Worm (Caenorhabditis elegans) whole organism, L4 larva: ENCODE results near the gene nas-4.

Experiments used
- D1046.2 ChIP-seq: fragments of 200-800 bp; sonication (Bioruptor generic); IDR thresholded peaks from 2 replicates; pipeline ENCODE4 v1.3.6; 2022; ENCODE audit warnings: missing genetic modification characterization, missing compliant biosample characterization
- F49E8.2 ChIP-seq: sonication (generic microtip); optimal IDR thresholded peaks from 2 replicates; lab custom pipeline; 2016; ENCODE audit warnings: missing compliant biosample characterization, mild to moderate bottlenecking, missing genetic modification characterization, borderline replicate concordance
- R02D3.7 ChIP-seq: fragments of 150-350 bp; sonication (generic microtip); optimal IDR thresholded peaks from 3 replicates; lab custom pipeline; 2014; ENCODE audit warnings: missing biosample characterization, missing genetic modification characterization
- T26A8.4 ChIP-seq: fragments of 200-800 bp; sonication (Bioruptor generic); IDR thresholded peaks from 2 replicates; pipeline ENCODE4 v1.3.6; 2022; ENCODE audit warnings: missing genetic modification characterization, missing compliant biosample characterization
- Y105C5A.15 ChIP-seq: fragments of 200-800 bp; sonication (Bioruptor generic); IDR thresholded peaks from 2 replicates; pipeline ENCODE4 v1.3.6; 2022; ENCODE audit warnings: missing genetic modification characterization, missing compliant biosample characterization
- Y48G9A.11 ChIP-seq: fragments of 200-800 bp; sonication (Bioruptor generic); IDR thresholded peaks from 2 replicates; pipeline ENCODE4 v1.3.6; 2022; ENCODE audit warnings: missing genetic modification reagents, missing genetic modification characterization, missing compliant biosample characterization
- aha-1 ChIP-seq: fragments of 150-350 bp; peaks from one replicate; lab custom pipeline; 2014; ENCODE audit warnings: missing biosample characterization, missing genetic modification characterization
- aly-2 ChIP-seq: sonication (generic microtip); optimal IDR thresholded peaks from 2 replicates; lab custom pipeline; 2018; ENCODE audit warnings: missing biosample characterization, missing genetic modification characterization
- ama-1 ChIP-seq: fragments of 150-350 bp; optimal IDR thresholded peaks from 2 replicates; lab custom pipeline; 2014; ENCODE audit warnings: inconsistent platforms, mixed read lengths
- attf-4 ChIP-seq: sonication (generic microtip); optimal IDR thresholded peaks from 3 replicates; lab custom pipeline; 2017; ENCODE audit warnings: missing biosample characterization, missing genetic modification characterization
- ces-1 ChIP-seq: fragments of 150-350 bp; sonication (generic microtip); optimal IDR thresholded peaks from 4 replicates; lab custom pipeline; 2014; ENCODE audit warnings: missing biosample characterization, missing genetic modification reagents, missing genetic modification characterization
- daf-12 ChIP-seq: fragments of 150-350 bp; optimal IDR thresholded peaks from 2 replicates; lab custom pipeline; 2014; ENCODE audit warnings: missing biosample characterization, missing genetic modification reagents, missing genetic modification characterization
- daf-16 ChIP-seq, 3 experiments: sonication (generic microtip); optimal IDR thresholded peaks; 2 replicates each; lab custom pipeline; 2016 to 2017; ENCODE audit warnings: missing genetic modification characterization in 3 of 3, missing genetic modification reagents in 3 of 3, mild to moderate bottlenecking in 2 of 3, missing compliant biosample characterization in 2 of 3, missing biosample characterization in 1 of 3, moderate library complexity in 1 of 3
- dmd-6 ChIP-seq: fragments of 200-800 bp; sonication (Bioruptor generic); IDR thresholded peaks from 2 replicates; pipeline ENCODE4 v1.3.6; 2022; ENCODE audit warnings: missing genetic modification reagents, missing genetic modification characterization, missing compliant biosample characterization
- dpl-1 ChIP-seq: fragments of 150-350 bp; optimal IDR thresholded peaks from 2 replicates; lab custom pipeline; 2014; ENCODE audit warnings: missing biosample characterization, missing genetic modification reagents, missing genetic modification characterization
- duxl-1 ChIP-seq: sonication (generic microtip); optimal IDR thresholded peaks from 2 replicates; lab custom pipeline; 2016; ENCODE audit warnings: mild to moderate bottlenecking, missing genetic modification characterization, moderate library complexity, missing compliant biosample characterization; ENCODE audit not compliant: poor library complexity
- dve-1 ChIP-seq: sonication (generic microtip); optimal IDR thresholded peaks from 2 replicates; lab custom pipeline; 2017; ENCODE audit warnings: antibody characterized with exemption, mild to moderate bottlenecking, missing genetic modification characterization, missing compliant biosample characterization; ENCODE audit not compliant: insufficient read depth
- gei-8 ChIP-seq: fragments of 200-800 bp; sonication (Bioruptor generic); optimal IDR thresholded peaks from 2 replicates; lab custom pipeline; 2018; ENCODE audit warnings: mild to moderate bottlenecking, missing genetic modification characterization, missing compliant biosample characterization
- hif-1 ChIP-seq, 2 experiments: sonication (generic microtip); optimal IDR thresholded peaks; 2 replicates each; lab custom pipeline; 2016 to 2017; ENCODE audit warnings: missing compliant biosample characterization in 2 of 2, missing genetic modification characterization in 2 of 2, missing genetic modification reagents in 2 of 2, missing genotype in 2 of 2, mild to moderate bottlenecking in 1 of 2
- hlh-11 ChIP-seq: fragments of 200-800 bp; sonication (Bioruptor generic); optimal IDR thresholded peaks from 2 replicates; lab custom pipeline; 2018; ENCODE audit warnings: mild to moderate bottlenecking, missing genetic modification characterization, missing compliant biosample characterization
- lin-29 ChIP-seq: fragments of 200-800 bp; sonication (Bioruptor generic); IDR thresholded peaks from 2 replicates; pipeline ENCODE4 v1.3.6; 2022; ENCODE audit warnings: missing genetic modification reagents, missing genetic modification characterization, missing compliant biosample characterization
- madf-5 ChIP-seq, 2 experiments: fragments of 200-800 bp; sonication (Bioruptor generic); IDR thresholded peaks; 2 replicates each; pipeline ENCODE4 v1.3.6; 2022; ENCODE audit warnings: missing compliant biosample characterization in 2 of 2, missing genetic modification characterization in 2 of 2
- madf-9 ChIP-seq: fragments of 200-800 bp; sonication (Bioruptor generic); conservative IDR thresholded peaks from 2 replicates; pipeline ENCODE4 v1.3.6; 2022; ENCODE audit warnings: missing genetic modification reagents, missing genetic modification characterization, missing compliant biosample characterization
- mdl-1 ChIP-seq, 2 experiments: fragments of 150-350 bp in 1 of 2; sonication (generic microtip) in 1 of 2; optimal IDR thresholded peaks; 2 replicates each; lab custom pipeline; 2014 to 2017; ENCODE audit warnings: missing biosample characterization in 2 of 2, missing genetic modification characterization in 2 of 2
- mdt-29 ChIP-seq: fragments of 200-800 bp; sonication (Bioruptor generic); IDR thresholded peaks from 2 replicates; pipeline ENCODE4 v1.3.6; 2022; ENCODE audit warnings: missing genetic modification reagents, missing genetic modification characterization, missing compliant biosample characterization
- mxl-3 ChIP-seq: fragments of 200-800 bp; sonication (Bioruptor generic); optimal IDR thresholded peaks from 2 replicates; lab custom pipeline; 2018; ENCODE audit warnings: mild to moderate bottlenecking, missing genetic modification characterization, missing compliant biosample characterization
- nhr-111 ChIP-seq: fragments of 200-800 bp; sonication (Bioruptor generic); optimal IDR thresholded peaks from 2 replicates; lab custom pipeline; 2018; ENCODE audit warnings: mild to moderate bottlenecking, missing genetic modification characterization, missing compliant biosample characterization
- nhr-28 ChIP-seq: fragments of 150-350 bp; optimal IDR thresholded peaks from 2 replicates; lab custom pipeline; 2014; ENCODE audit warnings: missing biosample characterization, missing genetic modification characterization
- nhr-6 ChIP-seq: fragments of 150-350 bp; optimal IDR thresholded peaks from 2 replicates; lab custom pipeline; 2014; ENCODE audit warnings: missing biosample characterization, missing genetic modification characterization
- pha-4 ChIP-seq, 2 experiments: fragments of 150-350 bp in 1 of 2; fragments of 200-800 bp in 1 of 2; sonication (Bioruptor generic) in 1 of 2; IDR thresholded peaks in 1 of 2; optimal IDR thresholded peaks in 1 of 2; 2 replicates each; pipeline versions ENCODE4 v1.3.6 to Lab custom; 2014 to 2022; ENCODE audit warnings: missing genetic modification characterization in 2 of 2, missing genetic modification reagents in 2 of 2, missing biosample characterization in 1 of 2, missing compliant biosample characterization in 1 of 2
- pqm-1 ChIP-seq: sonication (generic microtip); optimal IDR thresholded peaks from 2 replicates; lab custom pipeline; 2017; ENCODE audit warnings: missing biosample characterization, missing genetic modification characterization
- set-16 ChIP-seq: fragments of 200-800 bp; sonication (Bioruptor generic); IDR thresholded peaks from 2 replicates; pipeline ENCODE4 v1.3.6; 2022; ENCODE audit warnings: missing genetic modification reagents, missing genetic modification characterization, missing compliant biosample characterization
- skn-1 ChIP-seq: fragments of 150-350 bp; optimal IDR thresholded peaks from 2 replicates; lab custom pipeline; 2014; ENCODE audit warnings: missing biosample characterization, missing genetic modification characterization
- snpc-4 ChIP-seq: fragments of 150-350 bp; optimal IDR thresholded peaks from 2 replicates; lab custom pipeline; 2014; ENCODE audit warnings: missing biosample characterization, missing genetic modification characterization
- unc-39 ChIP-seq: sonication (generic microtip); optimal IDR thresholded peaks from 2 replicates; lab custom pipeline; 2017; ENCODE audit warnings: missing biosample characterization, missing genetic modification characterization
- zip-2 ChIP-seq: fragments of 150-350 bp; optimal IDR thresholded peaks from 2 replicates; lab custom pipeline; 2014; ENCODE audit warnings: missing biosample characterization, missing genetic modification characterization

Gene nas-4

DNA sequence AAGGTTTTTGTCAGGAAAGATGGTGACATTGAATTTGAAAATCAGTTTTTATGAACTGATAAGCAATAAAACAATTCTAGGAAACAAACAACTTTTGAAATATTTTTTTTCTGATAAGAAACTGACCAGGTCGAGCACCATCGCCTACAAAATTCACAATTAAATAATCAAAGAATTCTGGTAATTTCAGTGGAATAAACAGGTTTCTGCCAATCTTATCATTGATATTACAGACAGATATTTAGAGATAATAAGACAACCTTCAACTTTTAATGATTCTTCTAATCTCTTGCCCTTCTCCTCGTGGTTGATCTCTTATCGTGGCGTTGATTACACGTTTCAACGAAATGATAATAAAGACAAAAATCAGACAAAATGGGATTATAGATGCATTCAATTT lies 19.1 kb downstream of the nas-4 start (continued):
- TF ChIP-seq madf-5 (GFP tag; IDR thresholded peaks at IDR 0.05; lab: Robert Waterston, UW) (no peak), D1046.2 (no peak)

DNA sequence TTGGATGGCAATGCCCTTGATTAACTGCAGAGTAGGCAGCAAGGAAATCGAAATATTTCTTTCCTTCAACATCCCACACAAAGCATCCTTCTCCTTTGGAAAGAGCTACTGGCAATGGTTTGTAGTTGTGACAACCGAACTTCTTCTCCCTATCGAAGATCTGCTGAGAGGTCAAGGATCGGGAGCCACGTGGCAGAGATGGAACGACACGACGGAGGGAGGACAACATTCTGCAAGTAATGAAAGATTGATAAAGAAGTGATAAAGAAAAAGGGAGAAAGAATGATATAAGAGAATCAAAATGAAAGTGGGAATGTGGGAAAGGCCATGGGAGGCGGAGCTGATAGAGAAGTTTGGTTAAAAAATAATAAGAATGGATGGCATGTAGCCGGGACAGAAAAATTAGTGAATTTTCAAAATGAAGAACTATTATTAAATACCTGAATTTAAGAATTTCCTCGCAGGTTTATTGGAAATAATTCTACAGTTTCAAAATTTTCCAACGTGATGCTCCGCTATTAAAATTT lies 19.7 kb downstream of the nas-4 start, which contains the start of gene oatr-1:
Gene oatr-1 (minus strand): TSS at position 477 of the 527 bp plus-strand sequence.
- TF ChIP-seq mxl-3 (GFP tag; lab: Kevin White, UChicago) (peak; percentile 80), aha-1 (peak; percentile 49), hlh-11 (tag; lab: Kevin White, UChicago) (peak; percentile 25), daf-16 (GFP tag; optimal IDR thresholded peaks at IDR 0.05; lab: Kevin White, UChicago) (no peak), daf-16 (tag; optimal IDR thresholded peaks at IDR 0.05; lab: Kevin White, UChicago) (peak; percentile 41), dmd-6 (peak; percentile 66), dve-1 (tag; lab: Kevin White, UChicago) (peak; percentile 27), mdl-1 (tag; optimal IDR thresholded peaks at IDR 0.05; lab: Kevin White, UChicago) (peak in 1 of 2 experiments; percentile 65), Y48G9A.11 (GFP tag; lab: Robert Waterston, UW) (no peak), zip-2 (tag; lab: Kevin White, UChicago) (no peak), nhr-28 (tag; lab: Kevin White, UChicago) (peak; percentile 48)

DNA sequence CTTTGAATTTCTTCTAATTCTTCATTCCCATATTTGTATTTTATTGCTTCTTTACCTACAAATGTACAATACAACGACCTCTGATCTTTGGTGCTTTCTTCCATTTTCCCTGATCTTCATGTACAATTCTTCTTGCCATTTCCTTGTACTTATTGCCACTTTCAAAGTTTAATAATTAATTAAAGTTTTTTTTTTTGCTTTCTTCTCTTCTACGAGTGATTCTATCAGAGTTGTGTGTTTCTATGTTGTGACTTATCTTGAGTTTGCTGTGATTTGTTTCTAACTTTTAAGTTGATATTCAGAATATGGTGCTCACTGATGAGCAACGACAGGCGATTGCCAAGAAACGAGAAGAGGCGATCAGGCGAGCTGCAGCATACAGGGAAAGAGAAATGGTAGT lies 24.8 kb downstream of the nas-4 start, which contains the start of gene smrc-1:
Gene smrc-1 (plus strand): TSS at position 301 of the 400 bp plus-strand sequence.
- TF ChIP-seq duxl-1 (tag; lab: Kevin White, UChicago) = no peak
- no peak for TF ChIP-seq aly-2 (tag; lab: Kevin White, UChicago)
- no peak for TF ChIP-seq nhr-111
- TF ChIP-seq dpl-1 (GFP tag; lab: Kevin White, UChicago) = no peak
- TF ChIP-seq, all 104 proteins: peak for 0

DNA sequence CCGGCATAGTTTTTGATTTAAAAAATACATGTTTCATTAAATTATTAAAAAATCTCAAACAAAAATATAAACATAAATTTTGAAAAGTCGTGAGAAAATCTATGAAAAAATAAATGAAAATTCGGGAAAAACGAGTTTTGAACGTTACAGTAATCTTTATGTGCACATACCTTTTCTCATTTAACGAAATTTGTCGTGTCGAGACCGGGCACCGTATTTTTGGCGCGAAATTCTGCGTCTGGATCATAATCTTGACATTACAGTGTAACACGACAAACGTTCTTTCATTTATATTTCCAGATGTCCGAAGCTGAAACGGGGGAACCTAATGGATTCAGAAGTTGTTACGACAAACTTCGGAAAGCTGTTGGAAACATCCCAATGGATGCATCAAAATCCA lies 25.9 kb downstream of the nas-4 start, which contains the start of gene C16A3.2:
Gene C16A3.2 (plus strand): TSS at position 301 of the 400 bp plus-strand sequence.
- no peak for TF ChIP-seq unc-39 (tag; lab: Kevin White, UChicago)
- TF ChIP-seq mdt-29 = no peak
- TF ChIP-seq pha-4 (GFP tag; IDR thresholded peaks at IDR 0.05; lab: Robert Waterston, UW) = no peak
- no peak for TF ChIP-seq pha-4 (tag; optimal IDR thresholded peaks at IDR 0.05; lab: Kevin White, UChicago)
- TF ChIP-seq skn-1 (tag; lab: Kevin White, UChicago) = no peak
- TF ChIP-seq madf-9 (GFP tag; lab: Robert Waterston, UW) = no peak
- TF ChIP-seq T26A8.4 (GFP tag; lab: Robert Waterston, UW) = no peak
- TF ChIP-seq lin-29 (GFP tag; lab: Robert Waterston, UW) = no peak
- TF ChIP-seq F49E8.2 = no peak
- TF ChIP-seq pqm-1 (tag; lab: Kevin White, UChicago) = no peak
- no peak for TF ChIP-seq snpc-4 (tag; lab: Kevin White, UChicago)
- TF ChIP-seq nhr-6 = no peak
- no peak for TF ChIP-seq R02D3.7 (tag; lab: Kevin White, UChicago)
- no peak for TF ChIP-seq ces-1 (GFP tag; lab: Kevin White, UChicago)
- TF ChIP-seq ama-1 = no peak
- TF ChIP-seq attf-4 = no peak
- no peak for TF ChIP-seq Y105C5A.15 (GFP tag; lab: Robert Waterston, UW)
- TF ChIP-seq gei-8 (GFP tag; lab: Kevin White, UChicago) = no peak
- TF ChIP-seq set-16 = no peak
- no peak for TF ChIP-seq daf-12 (tag; lab: Kevin White, UChicago)
- TF ChIP-seq hif-1 (tag; optimal IDR thresholded peaks at IDR 0.05; lab: Kevin White, UChicago) = no peak
